Worm (Caenorhabditis elegans): Measurements from ENCODE around the gene ZK512.7.

Gene ZK512.7

DNA sequence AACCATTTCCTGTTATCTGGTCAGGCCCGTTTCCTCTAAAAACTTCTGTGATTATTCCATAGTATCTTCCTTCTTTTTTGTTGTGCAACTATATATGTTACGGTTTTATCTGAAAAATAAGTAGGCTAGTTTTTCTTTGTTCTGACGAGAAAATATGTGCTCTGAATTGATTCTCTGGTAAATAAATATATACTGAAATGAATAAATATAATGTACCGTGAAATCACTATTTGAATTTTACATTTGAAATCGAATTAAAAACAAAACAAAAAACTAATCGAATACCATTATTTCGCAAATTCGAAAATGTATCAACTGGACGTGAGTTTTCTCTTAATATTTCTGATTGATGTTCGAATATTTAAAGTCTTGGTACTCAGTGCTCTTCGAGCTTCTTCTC lies 7.9 kb downstream of the ZK512.7 start, which contains the start of gene ZK512.10:
Gene ZK512.10, plus strand, starts transcription at position 301 of the 400 bp plus-strand sequence.
- TF ChIP-seq ama-1 (optimal IDR thresholded peaks at IDR 0.05) (no peak), daf-19 (GFP tag; conservative IDR thresholded peaks at IDR 0.05) (no peak), skn-1 (tag; optimal IDR thresholded peaks at IDR 0.05) (no peak), zip-2 (tag; optimal IDR thresholded peaks at IDR 0.05) (no peak), mep-1 (tag; optimal IDR thresholded peaks at IDR 0.05) (no peak), nhr-48 (tag; optimal IDR thresholded peaks at IDR 0.05) (no peak), lir-3 (tag; optimal IDR thresholded peaks at IDR 0.05) (no peak), lsy-2 (tag; optimal IDR thresholded peaks at IDR 0.05) (no peak), dve-1 (tag; optimal IDR thresholded peaks at IDR 0.05; ENCODE audit: insufficient read depth) (no peak), ceh-32 (tag; optimal IDR thresholded peaks at IDR 0.05; ENCODE audit: poor library complexity) (no peak), Y75B8A.6 (GFP tag; IDR thresholded peaks at IDR 0.05) (no peak), madf-5 (GFP tag; IDR thresholded peaks at IDR 0.05) (no peak), vab-7 (GFP tag; IDR thresholded peaks at IDR 0.05) (no peak), fos-1 (tag; optimal IDR thresholded peaks at IDR 0.05) (no peak), unc-62 (GFP tag; optimal IDR thresholded peaks at IDR 0.05 in 1 of 2) (no peak), unc-62 (tag; optimal IDR thresholded peaks at IDR 0.05) (no peak), lin-39 (tag; optimal IDR thresholded peaks at IDR 0.05) (no peak)

DNA sequence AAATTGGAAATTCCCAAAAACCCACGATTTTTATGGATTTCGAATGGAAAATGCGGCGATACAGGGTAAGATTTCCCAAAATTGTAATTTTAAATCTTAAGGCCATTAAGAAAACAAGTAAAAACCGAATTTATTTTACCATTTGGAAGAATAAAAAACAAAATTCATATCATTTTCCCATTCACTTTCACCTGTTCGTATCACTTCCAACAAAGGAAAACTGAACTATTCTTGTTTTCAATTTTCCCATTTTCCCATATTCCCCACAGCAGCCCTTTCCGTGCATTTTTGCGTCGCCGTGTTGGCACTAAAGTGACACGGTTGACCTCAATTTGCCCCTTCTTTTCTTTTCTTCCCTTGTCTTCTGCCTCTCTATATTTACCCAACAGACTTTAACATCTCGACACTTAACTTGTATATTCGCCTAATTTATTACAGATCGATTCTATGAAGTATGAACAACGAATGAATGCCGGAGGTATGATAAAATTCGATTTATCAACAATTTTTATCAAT lies 12.7 kb downstream of the ZK512.7 start, which contains the start of gene sec-16A.1:
Gene sec-16A.1, plus strand, starts transcription at position 51 of the 516 bp plus-strand sequence.
- TF ChIP-seq F44E2.7 (GFP tag; IDR thresholded peaks at IDR 0.05) (no peak), mes-2 (tag; optimal IDR thresholded peaks at IDR 0.05; ENCODE audit: poor library complexity, severe bottlenecking) (peak; percentile 75), nhr-28 (tag; optimal IDR thresholded peaks at IDR 0.05) (peak; percentile 4), dpl-1 (GFP tag; optimal IDR thresholded peaks at IDR 0.05) (peak; percentile 41), unc-62 (GFP tag; optimal IDR thresholded peaks at IDR 0.05 in 1 of 2) (peak in 1 of 2 experiments; percentile 93), unc-62 (tag; optimal IDR thresholded peaks at IDR 0.05) (no peak), pha-4 (GFP tag; IDR thresholded peaks at IDR 0.05) (no peak), pha-4 (tag; optimal IDR thresholded peaks at IDR 0.05) (peak; percentile 60), aha-1 (tag) (peak; percentile 44), set-16 (GFP tag; IDR thresholded peaks at IDR 0.05) (no peak), hmg-1.1 (GFP tag; IDR thresholded peaks at IDR 0.05) (0 out of 2 replicates have a peak, but pooled peaks have one; percentile 24)

ce11 chrIII:9118921-9119606 lies 19.4 kb downstream of the ZK512.7 start, which contains the start of gene ced-11:
ced-11 (plus strand) TSS chrIII:9119556.
- TF ChIP-seq saeg-2 (GFP tag; IDR thresholded peaks at IDR 0.05) = no peak
- peak in 1 of 2 experiments; percentile 17 for TF ChIP-seq unc-62 (GFP tag; optimal IDR thresholded peaks at IDR 0.05 in 1 of 2)
- no peak for TF ChIP-seq unc-62 (tag; optimal IDR thresholded peaks at IDR 0.05)

DNA sequence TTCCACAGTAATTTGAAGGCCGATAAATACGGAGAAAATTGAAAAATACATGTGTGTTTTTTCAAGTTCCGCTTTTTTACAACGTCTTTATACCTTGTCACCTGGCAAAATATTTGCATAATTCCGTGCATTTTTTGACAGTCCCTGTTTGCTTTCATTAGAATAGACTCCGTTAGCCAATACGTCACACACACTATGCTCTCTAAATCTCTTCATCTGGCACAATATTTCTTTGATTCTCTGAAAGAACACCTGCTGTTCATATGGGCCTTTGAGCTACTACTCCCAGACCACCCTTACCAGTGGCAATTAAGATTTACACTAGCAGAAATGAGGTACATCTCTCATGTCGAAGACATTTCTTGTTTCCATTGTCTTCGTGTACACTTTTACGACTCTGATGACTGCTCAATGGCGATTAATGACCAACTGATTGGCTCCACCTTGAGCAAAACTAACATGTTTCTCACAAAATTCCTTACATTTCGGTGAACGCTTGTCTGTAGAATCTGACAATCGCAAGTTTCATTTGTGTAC lies 20.1 kb downstream of the ZK512.7 start, which contains the start of gene grl-11:
Gene grl-11, minus strand, starts transcription at position 51 of the 537 bp plus-strand sequence.
- no peak for TF ChIP-seq dpl-1 (GFP tag; optimal IDR thresholded peaks at IDR 0.05)
- TF ChIP-seq ces-1 (GFP tag; optimal IDR thresholded peaks at IDR 0.05) = no peak
- no peak for TF ChIP-seq lin-13 (GFP tag; optimal IDR thresholded peaks at IDR 0.05)
- no peak for TF ChIP-seq ceh-82 (tag; optimal IDR thresholded peaks at IDR 0.05)
- TF ChIP-seq F26F4.8 (GFP tag; conservative IDR thresholded peaks at IDR 0.05) = no peak
- peak in 1 of 2 experiments; percentile 81 for TF ChIP-seq unc-62 (GFP tag; optimal IDR thresholded peaks at IDR 0.05 in 1 of 2)
- TF ChIP-seq unc-62 (tag; optimal IDR thresholded peaks at IDR 0.05) = no peak
- TF ChIP-seq F44E2.7 (GFP tag; IDR thresholded peaks at IDR 0.05) = no peak
- no peak for TF ChIP-seq jun-1 (tag; optimal IDR thresholded peaks at IDR 0.05)

DNA sequence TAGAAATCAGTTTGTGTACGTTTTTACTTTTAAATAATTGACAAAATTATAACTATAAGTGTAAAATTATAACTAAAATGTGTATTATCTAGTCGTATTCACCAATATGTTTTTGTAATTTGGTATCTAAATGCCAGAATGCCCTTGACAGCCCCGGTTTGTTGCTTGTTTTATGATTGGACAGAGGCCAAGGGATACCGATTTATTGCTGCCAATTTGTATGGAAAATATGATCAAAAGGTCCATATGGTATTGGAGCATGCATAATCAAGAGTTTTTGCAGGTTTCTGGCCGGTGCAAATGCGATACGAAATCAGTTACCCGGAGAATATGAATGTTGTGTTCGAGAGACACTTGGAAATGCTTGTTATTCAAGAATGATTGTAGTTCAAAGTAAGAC lies 22.8 kb downstream of the ZK512.7 start:
- TF ChIP-seq zag-1 (tag; optimal IDR thresholded peaks at IDR 0.05) = no peak
- TF ChIP-seq aha-1 (tag) = peak; percentile 52
- peak in 1 of 2 experiments; percentile 77 for TF ChIP-seq unc-62 (GFP tag; optimal IDR thresholded peaks at IDR 0.05 in 1 of 2)
- no peak for TF ChIP-seq unc-62 (tag; optimal IDR thresholded peaks at IDR 0.05)
- no peak for TF ChIP-seq nhr-77 (tag; optimal IDR thresholded peaks at IDR 0.05)

All from whole organism, L4 larva.